Worm (Caenorhabditis elegans) whole organism, young adult: Measurements from ENCODE around the gene mig-22.

Experiments used
- B0261.1 ChIP-seq: sonication (generic microtip); optimal IDR thresholded peaks from 2 replicates; lab custom pipeline; 2016; ENCODE audit warnings: mild to moderate bottlenecking, missing genetic modification characterization, moderate library complexity, missing compliant biosample characterization
- F22D6.2 ChIP-seq: sonication (generic microtip); optimal IDR thresholded peaks from 2 replicates; lab custom pipeline; 2016; ENCODE audit warnings: mild to moderate bottlenecking, missing genetic modification characterization, missing compliant biosample characterization
- F33H1.4 ChIP-seq: fragments of 200-800 bp; sonication (Bioruptor generic); IDR thresholded peaks from 2 replicates; pipeline ENCODE4 v1.3.6; 2022; ENCODE audit warnings: missing genetic modification reagents, missing genetic modification characterization, missing compliant biosample characterization
- F49E8.2 ChIP-seq: sonication (generic microtip); optimal IDR thresholded peaks from 3 replicates; lab custom pipeline; 2017; ENCODE audit warnings: missing genetic modification characterization, mild to moderate bottlenecking, missing compliant biosample characterization, antibody characterized with exemption, moderate library complexity; ENCODE audit not compliant: insufficient read depth
- F52B5.7 ChIP-seq: sonication (generic microtip); optimal IDR thresholded peaks from 2 replicates; lab custom pipeline; 2016; ENCODE audit warnings: mild to moderate bottlenecking, missing genetic modification characterization, missing compliant biosample characterization
- F57C9.4 ChIP-seq: sonication (generic microtip); optimal IDR thresholded peaks from 2 replicates; lab custom pipeline; 2017; ENCODE audit warnings: mild to moderate bottlenecking, missing genetic modification characterization, missing compliant biosample characterization
- K12H6.12 ChIP-seq: fragments of 200-800 bp; sonication (Bioruptor generic); optimal IDR thresholded peaks from 2 replicates; lab custom pipeline; 2018; ENCODE audit warnings: mild to moderate bottlenecking, missing genetic modification characterization, missing compliant biosample characterization
- T07F8.4 ChIP-seq: sonication (generic microtip); optimal IDR thresholded peaks from 2 replicates; lab custom pipeline; 2016; ENCODE audit warnings: mild to moderate bottlenecking, missing genetic modification characterization, moderate library complexity, missing compliant biosample characterization
- T26A5.8 ChIP-seq: sonication (generic microtip); optimal IDR thresholded peaks from 2 replicates; lab custom pipeline; 2016; ENCODE audit warnings: missing genetic modification characterization, missing compliant biosample characterization
- Y53G8AR.9 ChIP-seq: fragments of 200-800 bp; sonication (Bioruptor generic); conservative IDR thresholded peaks from 2 replicates; pipeline ENCODE4 v1.3.6; 2022; ENCODE audit warnings: missing genetic modification reagents, missing genetic modification characterization, missing compliant biosample characterization
- Y56A3A.18 ChIP-seq: fragments of 200-800 bp; sonication (Bioruptor generic); IDR thresholded peaks from 2 replicates; pipeline ENCODE4 v1.3.6; 2022; ENCODE audit warnings: missing genetic modification reagents, missing genetic modification characterization, missing compliant biosample characterization
- Y67H2A.10 ChIP-seq: fragments of 200-800 bp; sonication (Bioruptor generic); conservative IDR thresholded peaks from 2 replicates; pipeline ENCODE4 v1.3.6; 2022; ENCODE audit warnings: missing genetic modification reagents, missing genetic modification characterization, missing compliant biosample characterization
- Y79H2A.3 ChIP-seq: fragments of 200-800 bp; sonication (Bioruptor generic); conservative IDR thresholded peaks from 2 replicates; pipeline ENCODE4 v1.3.6; 2022; ENCODE audit warnings: missing genetic modification reagents, missing genetic modification characterization, missing compliant biosample characterization
- Y95B8A.8 ChIP-seq: fragments of 200-800 bp; sonication (Bioruptor generic); IDR thresholded peaks from 2 replicates; pipeline ENCODE4 v1.3.6; 2022; ENCODE audit warnings: missing genetic modification reagents, missing genetic modification characterization, missing compliant biosample characterization
- ZK185.1 ChIP-seq: sonication (generic microtip); optimal IDR thresholded peaks from 2 replicates; lab custom pipeline; 2016; ENCODE audit warnings: mild to moderate bottlenecking, missing genetic modification characterization, missing compliant biosample characterization; ENCODE audit not compliant: poor library complexity, severe bottlenecking
- akir-1 ChIP-seq: fragments of 200-800 bp; sonication (Bioruptor generic); optimal IDR thresholded peaks from 2 replicates; lab custom pipeline; 2018; ENCODE audit warnings: mild to moderate bottlenecking, missing genetic modification characterization, moderate library complexity, missing compliant biosample characterization
- aptf-3 ChIP-seq: fragments of 200-800 bp; sonication (Bioruptor generic); IDR thresholded peaks from 2 replicates; pipeline ENCODE4 v1.3.6; 2022; ENCODE audit warnings: missing genetic modification characterization, missing compliant biosample characterization
- attf-3 ChIP-seq: fragments of 200-800 bp; sonication (Bioruptor generic); conservative IDR thresholded peaks from 2 replicates; pipeline ENCODE4 v1.3.6; 2022; ENCODE audit warnings: missing genetic modification reagents, missing genetic modification characterization, missing compliant biosample characterization
- bed-1 ChIP-seq: fragments of 200-800 bp; sonication (Bioruptor generic); IDR thresholded peaks from 2 replicates; pipeline ENCODE4 v1.3.6; 2022; ENCODE audit warnings: missing genetic modification reagents, missing genetic modification characterization, missing compliant biosample characterization
- cebp-2 ChIP-seq: fragments of 200-800 bp; sonication (Bioruptor generic); IDR thresholded peaks from 2 replicates; pipeline ENCODE4 v1.3.6; 2022; ENCODE audit warnings: missing genetic modification characterization, missing compliant biosample characterization
- ceh-100 ChIP-seq: fragments of 200-800 bp; sonication (Bioruptor generic); IDR thresholded peaks from 2 replicates; pipeline ENCODE4 v1.3.6; 2022; ENCODE audit warnings: missing genetic modification reagents, missing genetic modification characterization, missing compliant biosample characterization
- ceh-79 ChIP-seq: sonication (generic microtip); optimal IDR thresholded peaks from 2 replicates; lab custom pipeline; 2017; ENCODE audit warnings: mild to moderate bottlenecking, missing genetic modification characterization, missing compliant biosample characterization
- die-1 ChIP-seq: sonication (generic microtip); optimal IDR thresholded peaks from 2 replicates; lab custom pipeline; 2016; ENCODE audit warnings: missing genotype, mild to moderate bottlenecking, missing genetic modification characterization, missing compliant biosample characterization
- dox-1 ChIP-seq: fragments of 200-800 bp; sonication (Bioruptor generic); IDR thresholded peaks from 2 replicates; pipeline ENCODE4 v1.3.6; 2022; ENCODE audit warnings: missing genetic modification reagents, missing genetic modification characterization, missing compliant biosample characterization
- egrh-3 ChIP-seq: fragments of 200-800 bp; sonication (Bioruptor generic); IDR thresholded peaks from 2 replicates; pipeline ENCODE4 v1.3.6; 2022; ENCODE audit warnings: missing genetic modification reagents, missing genetic modification characterization, missing compliant biosample characterization
- ekl-4 ChIP-seq: fragments of 200-800 bp; sonication (Bioruptor generic); IDR thresholded peaks from 2 replicates; pipeline ENCODE4 v1.3.6; 2022; ENCODE audit warnings: missing genetic modification reagents, missing genetic modification characterization, missing compliant biosample characterization
- ets-4 ChIP-seq: fragments of 200-800 bp; sonication (Bioruptor generic); optimal IDR thresholded peaks from 2 replicates; lab custom pipeline; 2018; ENCODE audit warnings: mild to moderate bottlenecking, missing genetic modification characterization, missing compliant biosample characterization
- fkh-3 ChIP-seq: sonication (generic microtip); optimal IDR thresholded peaks from 2 replicates; lab custom pipeline; 2016; ENCODE audit warnings: mild to moderate bottlenecking, missing genetic modification characterization, missing compliant biosample characterization
- lin-26 ChIP-seq: fragments of 200-800 bp; sonication (Bioruptor generic); IDR thresholded peaks from 2 replicates; pipeline ENCODE4 v1.3.6; 2022; ENCODE audit warnings: missing genetic modification reagents, missing genetic modification characterization, missing compliant biosample characterization
- lin-40 ChIP-seq: sonication (generic microtip); optimal IDR thresholded peaks from 2 replicates; lab custom pipeline; 2016; ENCODE audit warnings: missing genetic modification characterization, mild to moderate bottlenecking, missing compliant biosample characterization, missing genotype, missing genetic modification reagents
- lsl-1 ChIP-seq: fragments of 200-800 bp; sonication (Bioruptor generic); optimal IDR thresholded peaks from 2 replicates; lab custom pipeline; 2018; ENCODE audit warnings: mild to moderate bottlenecking, missing genetic modification characterization, moderate library complexity, missing compliant biosample characterization
- madf-3 ChIP-seq: fragments of 200-800 bp; sonication (Bioruptor generic); IDR thresholded peaks from 2 replicates; pipeline ENCODE4 v1.3.6; 2022; ENCODE audit warnings: missing genetic modification reagents, missing genetic modification characterization, missing compliant biosample characterization
- mel-28 ChIP-seq: sonication (generic microtip); optimal IDR thresholded peaks from 2 replicates; lab custom pipeline; 2016; ENCODE audit warnings: borderline replicate concordance, mild to moderate bottlenecking, missing genetic modification characterization, missing compliant biosample characterization
- nfyb-1 ChIP-seq: fragments of 200-800 bp; sonication (Bioruptor generic); IDR thresholded peaks from 2 replicates; pipeline ENCODE4 v1.3.6; 2022; ENCODE audit warnings: missing genetic modification reagents, missing genetic modification characterization, missing compliant biosample characterization
- nhr-90 ChIP-seq: sonication (generic microtip); optimal IDR thresholded peaks from 2 replicates; lab custom pipeline; 2016; ENCODE audit warnings: missing genotype, mild to moderate bottlenecking, missing genetic modification characterization, missing compliant biosample characterization
- pha-4 ChIP-seq: fragments of 150-350 bp; sonication (generic microtip); optimal IDR thresholded peaks from 2 replicates; lab custom pipeline; 2014; ENCODE audit warnings: missing biosample characterization, missing genetic modification reagents, missing genetic modification characterization
- sea-2 ChIP-seq: fragments of 200-800 bp; sonication (Bioruptor generic); IDR thresholded peaks from 2 replicates; pipeline ENCODE4 v1.3.6; 2022; ENCODE audit warnings: missing genetic modification characterization, missing compliant biosample characterization
- snpc-1.1 ChIP-seq: sonication (generic microtip); optimal IDR thresholded peaks from 2 replicates; lab custom pipeline; 2017; ENCODE audit warnings: missing genetic modification characterization, mild to moderate bottlenecking, missing compliant biosample characterization, antibody characterized with exemption, moderate library complexity, missing genotype, missing genetic modification reagents; ENCODE audit not compliant: insufficient read depth
- snpc-4 ChIP-seq, 5 experiments: fragments of 150-350 bp in 1 of 5; sonication (generic microtip) in 4 of 5; optimal IDR thresholded peaks; 2 replicates each; lab custom pipeline; 2014 to 2018; ENCODE audit warnings: missing genetic modification characterization in 5 of 5, missing biosample characterization in 3 of 5, antibody characterized with exemption in 2 of 5, mild to moderate bottlenecking in 2 of 5, missing compliant biosample characterization in 2 of 5, missing genotype in 2 of 5, moderate library complexity in 2 of 5, missing genetic modification reagents in 1 of 5
- unc-62 ChIP-seq: fragments of 150-350 bp; optimal IDR thresholded peaks from 2 replicates; lab custom pipeline; 2014; ENCODE audit warnings: missing biosample characterization, missing genetic modification reagents, missing genetic modification characterization
- xnd-1 ChIP-seq: sonication (generic microtip); optimal IDR thresholded peaks from 2 replicates; lab custom pipeline; 2016; ENCODE audit warnings: missing genotype, missing genetic modification reagents, missing genetic modification characterization, missing compliant biosample characterization
- ztf-18 ChIP-seq: sonication (generic microtip); optimal IDR thresholded peaks from 2 replicates; lab custom pipeline; 2016; ENCODE audit warnings: missing genotype, mild to moderate bottlenecking, missing genetic modification characterization, missing compliant biosample characterization
- ztf-22 ChIP-seq: fragments of 200-800 bp; sonication (Bioruptor generic); optimal IDR thresholded peaks from 2 replicates; lab custom pipeline; 2018; ENCODE audit warnings: mild to moderate bottlenecking, missing genetic modification characterization, moderate library complexity, missing compliant biosample characterization

mig-22 gene

DNA sequence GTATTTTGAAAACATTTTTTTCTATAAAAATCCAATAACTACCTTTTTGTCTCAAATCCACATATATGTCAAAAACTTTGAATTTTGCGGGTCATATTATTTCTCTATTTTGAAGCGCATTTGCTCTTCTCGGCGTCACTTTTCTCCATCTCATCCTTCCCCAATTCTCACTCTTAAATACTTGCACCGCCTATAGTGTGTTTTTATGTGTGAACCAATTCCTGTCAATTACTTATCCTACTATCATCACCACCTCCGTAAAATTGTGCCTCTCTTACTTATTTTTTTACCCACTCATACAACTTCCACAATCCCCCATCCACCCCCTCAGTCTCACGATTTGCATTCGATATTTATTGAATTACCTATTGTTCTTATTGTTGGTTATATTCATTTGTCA, 38.7 kb upstream of the mig-22 start:
- TF ChIP-seq nfyb-1, result no peak
- TF ChIP-seq Y95B8A.8 (GFP tag; lab: Robert Waterston, UW), result 0 out of 2 replicates have a peak, but pooled peaks have one; percentile 51
- 0 out of 2 replicates have a peak, but pooled peaks have one; percentile 35 for TF ChIP-seq Y56A3A.18 (GFP tag; lab: Robert Waterston, UW)
- TF ChIP-seq snpc-1.1 (tag; lab: Kevin White, UChicago), result no peak
- TF ChIP-seq dox-1 (GFP tag; lab: Robert Waterston, UW), result 0 out of 2 replicates have a peak, but pooled peaks have one; percentile 11

DNA sequence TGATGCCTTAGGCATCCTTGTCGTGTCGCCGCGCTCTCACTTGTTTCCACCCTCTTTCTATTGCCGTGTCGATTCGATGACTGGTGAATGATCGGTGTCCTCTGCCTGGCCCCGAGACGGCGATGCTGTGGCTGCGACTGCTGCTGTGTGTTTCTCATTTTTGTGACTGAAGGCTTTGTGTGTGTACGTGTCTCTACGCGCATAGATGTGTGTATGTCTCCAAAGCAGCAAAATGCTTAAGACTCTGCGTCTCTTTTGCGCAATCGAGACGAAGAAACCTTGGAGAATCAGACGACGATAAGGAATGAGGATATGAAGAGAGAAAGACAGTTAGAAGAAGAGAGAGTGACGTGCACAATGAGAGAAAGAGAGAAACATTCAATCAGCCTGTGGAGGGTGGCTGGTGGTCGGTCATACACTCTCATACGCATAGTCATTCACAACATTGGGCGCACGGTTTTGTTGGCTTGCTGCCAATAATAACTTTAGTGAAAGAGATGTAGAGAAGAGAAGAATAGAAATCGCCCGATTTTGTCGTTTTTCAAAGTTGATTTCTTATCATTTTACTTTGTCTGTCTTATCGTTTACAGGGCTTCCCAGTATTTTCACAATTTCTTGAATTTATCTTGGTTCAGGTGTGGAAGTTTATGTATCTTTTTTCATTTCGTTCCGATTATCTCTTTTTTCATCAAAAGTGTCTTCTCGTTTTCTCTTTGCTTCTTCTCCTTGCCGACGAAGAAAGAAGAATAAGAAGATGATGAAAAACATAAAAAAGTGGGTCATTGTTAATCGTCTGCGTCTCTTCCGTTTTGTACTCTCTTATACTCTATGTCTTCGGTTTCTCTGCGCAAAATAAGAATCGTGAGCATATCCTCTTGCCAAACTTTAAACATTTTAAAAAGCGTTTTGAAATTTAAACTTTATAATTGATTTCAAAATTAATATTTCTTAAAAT, 35.0 kb upstream of the mig-22 start:
- TF ChIP-seq Y67H2A.10 (no peak), snpc-4 (GFP tag; optimal IDR thresholded peaks at IDR 0.05; lab: Kevin White, UChicago) (no peak), snpc-4 (tag; optimal IDR thresholded peaks at IDR 0.05; lab: Kevin White, UChicago) (peak; percentile 49 to 76 (median 74)), egrh-3 (GFP tag; lab: Robert Waterston, UW) (peak; percentile 53; the same call in 1 of the 2 replicates), ceh-79 (tag; lab: Kevin White, UChicago) (no peak), ekl-4 (GFP tag; lab: Robert Waterston, UW) (peak; percentile 35; the same call in 1 of the 2 replicates), mel-28 (no peak), nhr-90 (tag; lab: Kevin White, UChicago) (peak; percentile 85), lsl-1 (no peak), F49E8.2 (tag; lab: Kevin White, UChicago) (no peak), nfyb-1 (peak; percentile 88), ztf-22 (GFP tag; lab: Kevin White, UChicago) (peak; percentile 96), sea-2 (GFP tag; lab: Robert Waterston, UW) (no peak), xnd-1 (tag; lab: Kevin White, UChicago) (no peak), attf-3 (GFP tag; lab: Robert Waterston, UW) (peak; percentile 17; the same call in 1 of the 2 replicates), Y79H2A.3 (no peak), aptf-3 (no peak), pha-4 (tag; lab: Kevin White, UChicago) (peak; percentile 90), T07F8.4 (tag; lab: Kevin White, UChicago) (no peak), Y56A3A.18 (GFP tag; lab: Robert Waterston, UW) (0 out of 2 replicates have a peak, but pooled peaks have one; percentile 21), F22D6.2 (tag; lab: Kevin White, UChicago) (peak; percentile 77), T26A5.8 (no peak), bed-1 (no peak), lin-26 (GFP tag; lab: Robert Waterston, UW) (peak; percentile 75; the same call in 1 of the 2 replicates), cebp-2 (GFP tag; lab: Robert Waterston, UW) (no peak), ets-4 (GFP tag; lab: Kevin White, UChicago) (peak; percentile 78), F52B5.7 (tag; lab: Kevin White, UChicago) (no peak), Y53G8AR.9 (GFP tag; lab: Robert Waterston, UW) (0 out of 2 replicates have a peak, but pooled peaks have one; percentile 72), madf-3 (no peak), F33H1.4 (GFP tag; lab: Robert Waterston, UW) (peak; percentile 35; the same call in 1 of the 2 replicates), F57C9.4 (tag; lab: Kevin White, UChicago) (no peak), ZK185.1 (tag; lab: Kevin White, UChicago) (no peak), K12H6.12 (tag; lab: Kevin White, UChicago) (peak; percentile 98), die-1 (tag; lab: Kevin White, UChicago) (peak; percentile 4), fkh-3 (tag; lab: Kevin White, UChicago) (no peak), akir-1 (GFP tag; lab: Kevin White, UChicago) (peak; percentile 70), ztf-18 (tag; lab: Kevin White, UChicago) (peak; percentile 77), ceh-100 (GFP tag; lab: Robert Waterston, UW) (peak; percentile 37; the same call in 1 of the 2 replicates), lin-40 (peak; percentile 96), unc-62 (GFP tag; lab: Kevin White, UChicago) (peak; percentile 89), B0261.1 (tag; lab: Kevin White, UChicago) (no peak)
